Worm (Caenorhabditis elegans): ENCODE results near the gene str-46.
A peak's percentile ranks its signal among the peaks of the same experiment; 100 is the strongest.

str-46 gene

ce11 chrV:2884411-2884810, 15.4 kb downstream of the str-46 start, which contains the start of gene sre-24:
TSS of gene sre-24 (plus strand) at chrV:2884711.
- TF ChIP-seq nhr-43 (tag; optimal IDR thresholded peaks at IDR 0.05; ENCODE audit: poor library complexity, severe bottlenecking), result no peak
- TF ChIP-seq ztf-4 (tag; optimal IDR thresholded peaks at IDR 0.05), result no peak
- TF ChIP-seq nhr-12 (tag; optimal IDR thresholded peaks at IDR 0.05), result no peak
- TF ChIP-seq jun-1 (tag; optimal IDR thresholded peaks at IDR 0.05), result no peak
- no peak for TF ChIP-seq nhr-28 (tag; optimal IDR thresholded peaks at IDR 0.05)

DNA sequence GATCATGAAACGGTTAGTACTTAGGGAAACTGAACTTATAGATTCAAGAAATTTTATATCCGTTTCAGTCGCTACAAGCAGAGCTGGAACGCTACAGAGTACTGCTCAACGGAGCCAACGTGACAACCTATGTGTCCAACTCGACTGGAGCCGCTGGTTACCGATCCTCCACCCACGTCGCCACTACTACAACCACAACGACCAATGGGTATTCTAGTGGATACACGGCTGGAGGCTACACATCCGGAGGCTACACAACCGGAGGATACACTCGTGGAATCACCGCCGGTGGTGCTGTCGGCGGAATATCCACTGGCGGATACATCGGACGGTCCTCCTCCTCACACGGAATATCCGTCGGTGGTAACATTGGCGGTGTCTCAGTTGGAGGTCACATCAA, 16.7 kb downstream of the str-46 start:
- TF ChIP-seq nhr-43 (tag; optimal IDR thresholded peaks at IDR 0.05; ENCODE audit: poor library complexity, severe bottlenecking), result no peak
- TF ChIP-seq ama-1 (optimal IDR thresholded peaks at IDR 0.05), result no peak
- TF ChIP-seq daf-12 (tag; optimal IDR thresholded peaks at IDR 0.05), result no peak
- no peak for TF ChIP-seq egl-27 (tag; optimal IDR thresholded peaks at IDR 0.05)
- no peak for TF ChIP-seq lsy-12 (tag; optimal IDR thresholded peaks at IDR 0.05)
- TF ChIP-seq sea-2 (GFP tag; optimal IDR thresholded peaks at IDR 0.05), result no peak
- TF ChIP-seq nfya-1 (tag; optimal IDR thresholded peaks at IDR 0.05; ENCODE audit: insufficient read depth), result no peak
- TF ChIP-seq zag-1 (tag; optimal IDR thresholded peaks at IDR 0.05), result no peak

DNA sequence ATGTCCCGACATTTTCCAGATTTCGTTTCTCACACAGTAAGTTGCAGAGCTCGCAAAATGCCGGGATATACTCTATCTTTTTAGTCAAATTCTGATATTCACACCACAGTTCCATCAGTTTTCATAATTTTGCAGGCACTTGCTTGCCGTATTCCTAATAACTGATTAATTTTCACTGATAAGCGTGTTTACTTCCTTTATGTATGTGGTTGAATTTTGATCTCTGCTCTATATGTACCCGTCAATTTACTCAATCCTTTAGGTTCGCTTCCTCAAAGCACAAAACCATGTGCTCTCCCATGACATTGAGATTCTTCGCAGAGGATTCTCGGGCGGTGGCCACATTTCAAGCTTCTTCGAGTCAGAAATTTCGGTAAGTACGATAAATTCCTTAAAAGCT, 18.2 kb downstream of the str-46 start:
- TF ChIP-seq elt-2 (tag; optimal IDR thresholded peaks at IDR 0.05) (peak; percentile 40), nhr-28 (tag; optimal IDR thresholded peaks at IDR 0.05) (no peak), pqm-1 (tag; optimal IDR thresholded peaks at IDR 0.05) (peak; percentile 10)

- TF ChIP-seq elt-2 (tag; optimal IDR thresholded peaks at IDR 0.05) (peak; percentile 57), zag-1 (tag; optimal IDR thresholded peaks at IDR 0.05) (no peak), ZK546.5 (tag; optimal IDR thresholded peaks at IDR 0.05) (no peak), ztf-11 (tag; optimal IDR thresholded peaks at IDR 0.05) (no peak)
Observed at ce11 chrV:2881016-2881415, 18.8 kb downstream of the str-46 start, which contains the start of gene ifc-1. TSS of gene ifc-1 (plus strand) at chrV:2881393.

ce11 chrV:2880356-2880755, 19.4 kb downstream of the str-46 start:
- no peak for TF ChIP-seq nhr-76 (tag; optimal IDR thresholded peaks at IDR 0.05)
- no peak for TF ChIP-seq pha-4 (tag; optimal IDR thresholded peaks at IDR 0.05)
- no peak for TF ChIP-seq mml-1 (tag; optimal IDR thresholded peaks at IDR 0.05)
- no peak for TF ChIP-seq ceh-16 (tag; optimal IDR thresholded peaks at IDR 0.05)
- no peak for TF ChIP-seq unc-39 (tag; optimal IDR thresholded peaks at IDR 0.05)
- no peak for TF ChIP-seq nhr-23 (tag; optimal IDR thresholded peaks at IDR 0.05)
- no peak for TF ChIP-seq ZK546.5 (tag; optimal IDR thresholded peaks at IDR 0.05)
- no peak for TF ChIP-seq nhr-67 (tag; optimal IDR thresholded peaks at IDR 0.05)
- peak; percentile 49 for TF ChIP-seq pqm-1 (tag; optimal IDR thresholded peaks at IDR 0.05)
- peak; percentile 59 for TF ChIP-seq jun-1 (tag; optimal IDR thresholded peaks at IDR 0.05)
- TF ChIP-seq ztf-11 (tag; optimal IDR thresholded peaks at IDR 0.05), result no peak
- TF ChIP-seq elt-2 (tag; optimal IDR thresholded peaks at IDR 0.05), result peak; percentile 84

DNA sequence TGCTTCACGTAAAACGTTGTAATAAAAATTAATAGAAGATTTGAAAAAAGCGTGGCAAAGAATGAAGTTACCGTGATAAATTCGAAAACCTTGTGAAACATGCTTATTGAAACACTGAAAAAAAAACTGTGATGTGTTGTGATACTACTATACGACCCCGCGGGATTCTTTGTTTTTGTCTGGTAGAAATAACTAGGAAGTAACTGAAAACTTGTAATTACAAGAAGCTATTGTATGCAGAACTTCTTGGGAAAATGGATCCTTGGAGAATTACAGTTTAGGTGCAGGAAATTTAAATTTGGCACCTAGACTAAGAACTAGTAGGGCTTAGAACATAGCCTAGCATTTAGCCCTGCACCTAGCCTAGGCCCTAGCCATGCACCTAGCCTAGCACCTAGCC, 20.0 kb downstream of the str-46 start, which contains the start of gene str-39:
str-39 (minus strand) TSS at position 101 of the 400 bp plus-strand sequence.
- TF ChIP-seq nhr-77 (tag; optimal IDR thresholded peaks at IDR 0.05) (no peak), ceh-28 (tag; optimal IDR thresholded peaks at IDR 0.05) (no peak), snpc-4 (tag; optimal IDR thresholded peaks at IDR 0.05) (no peak), daf-12 (tag; optimal IDR thresholded peaks at IDR 0.05) (no peak), lsy-12 (tag; optimal IDR thresholded peaks at IDR 0.05) (no peak), lin-15B (tag; optimal IDR thresholded peaks at IDR 0.05) (no peak)

DNA sequence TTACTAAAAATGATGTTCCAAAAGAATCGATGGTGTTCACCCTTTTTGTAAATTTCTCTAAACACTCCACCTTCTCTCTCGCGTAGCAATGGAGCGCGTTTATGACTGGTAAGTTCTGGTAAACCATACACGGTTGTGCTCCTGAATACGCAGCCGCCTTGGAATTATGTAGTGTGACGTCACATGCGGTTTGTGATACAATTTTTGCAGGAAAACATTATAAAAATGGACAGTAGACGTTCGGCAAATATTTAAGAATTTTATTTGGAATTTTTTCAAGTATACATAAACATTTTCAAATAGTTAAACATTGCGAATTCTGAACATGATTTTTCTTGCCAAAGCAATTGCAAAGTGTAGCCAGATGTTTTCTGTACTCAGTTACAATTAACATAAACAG, 22.3 kb downstream of the str-46 start, which contains the start of gene F37B4.10:
F37B4.10 (minus strand) TSS at position 101 of the 400 bp plus-strand sequence.
- peak; percentile 8 for TF ChIP-seq elt-2 (tag; optimal IDR thresholded peaks at IDR 0.05)
- TF ChIP-seq fkh-10 (GFP tag; optimal IDR thresholded peaks at IDR 0.05), result no peak
